Fruit fly (Drosophila melanogaster): Measurements from ENCODE around the gene CG13251.
A peak's percentile ranks its signal among the peaks of the same experiment; 100 is the strongest.

Gene CG13251

DNA sequence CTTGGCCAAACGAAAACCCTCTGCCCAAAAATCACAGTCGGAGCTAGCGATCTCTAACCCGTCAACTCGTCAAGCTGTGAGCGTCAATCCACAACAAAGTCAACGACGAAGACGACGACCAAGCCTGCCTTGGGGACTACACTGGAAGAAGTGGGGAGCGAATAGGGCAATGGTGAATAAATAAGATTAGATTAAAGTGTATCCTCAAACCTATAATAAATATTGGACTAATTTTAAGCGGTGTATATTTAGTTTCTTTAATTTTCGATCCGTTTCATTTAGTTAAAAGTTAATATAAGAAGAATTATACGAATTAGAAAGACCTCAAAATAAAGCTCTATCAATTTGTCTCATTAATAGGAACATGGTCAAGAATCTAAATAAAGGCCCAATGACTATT, 41.2 kb upstream of the CG13251 start:
- TF ChIP-seq stc (GFP tag; IDR thresholded peaks at IDR 0.05) (no peak), salm (tag; optimal IDR thresholded peaks at IDR 0.05) (no peak), CG15073 (GFP tag; optimal IDR thresholded peaks at IDR 0.05) (no peak), hth (optimal IDR thresholded peaks at IDR 0.05) (no peak), kay (GFP tag; optimal IDR thresholded peaks at IDR 0.05) (no peak), Ada2b (GFP tag; IDR thresholded peaks at IDR 0.05) (no peak), luna (GFP tag; optimal IDR thresholded peaks at IDR 0.05) (no peak), ewg (GFP tag; optimal IDR thresholded peaks at IDR 0.05) (no peak), CG14965 (GFP tag; optimal IDR thresholded peaks at IDR 0.05; ENCODE audit: borderline replicate concordance) (no peak), CG14860 (GFP tag; IDR thresholded peaks at IDR 0.05; ENCODE audit: partially characterized antibody) (no peak), CG33557 (GFP tag; optimal IDR thresholded peaks at IDR 0.05) (no peak), ssp (GFP tag; IDR thresholded peaks at IDR 0.05) (no peak), Lim3 (GFP tag; IDR thresholded peaks at IDR 0.05) (no peak), sug (tag; optimal IDR thresholded peaks at IDR 0.05) (no peak), dmrt99B (tag; optimal IDR thresholded peaks at IDR 0.05) (peak; percentile 3), Ravus (GFP tag; IDR thresholded peaks at IDR 0.05) (no peak), otp (GFP tag; IDR thresholded peaks at IDR 0.05) (no peak), lola (GFP tag; optimal IDR thresholded peaks at IDR 0.05) (peak in 1 of 3 experiments; percentile 1), Oli (tag; optimal IDR thresholded peaks at IDR 0.05) (peak; percentile 26), Tbp (GFP tag; optimal IDR thresholded peaks at IDR 0.05) (no peak), Dip2 (GFP tag; IDR thresholded peaks at IDR 0.05) (no peak), Bdp1 (GFP tag; optimal IDR thresholded peaks at IDR 0.05) (no peak), CG4730 (GFP tag; IDR thresholded peaks at IDR 0.05) (0 out of 2 replicates have a peak, but pooled peaks have one; percentile 11), CG6254 (GFP tag; optimal IDR thresholded peaks at IDR 0.05) (no peak), CG4854 (GFP tag; optimal IDR thresholded peaks at IDR 0.05) (no peak), tll (GFP tag; optimal IDR thresholded peaks at IDR 0.05) (no peak), row (GFP tag; IDR thresholded peaks at IDR 0.05) (0 out of 3 replicates have a peak, but pooled peaks have one; percentile 19), CG8281 (tag; optimal IDR thresholded peaks at IDR 0.05) (no peak), CG17912 (GFP tag; optimal IDR thresholded peaks at IDR 0.05) (no peak), Awh (GFP tag; IDR thresholded peaks at IDR 0.05) (no peak), Sox102F (GFP tag; optimal IDR thresholded peaks at IDR 0.05) (no peak), onecut (GFP tag; IDR thresholded peaks at IDR 0.05) (no peak), Hey (tag; optimal IDR thresholded peaks at IDR 0.05) (no peak), Doc3 (GFP tag; IDR thresholded peaks at IDR 0.05; ENCODE audit: partially characterized antibody) (no peak), CG3838 (GFP tag; optimal IDR thresholded peaks at IDR 0.05) (no peak), nom (GFP tag; optimal IDR thresholded peaks at IDR 0.05) (no peak), gem (tag; optimal IDR thresholded peaks at IDR 0.05) (peak; percentile 24), CG18599 (GFP tag; optimal IDR thresholded peaks at IDR 0.05) (no peak), CG2712 (tag; optimal IDR thresholded peaks at IDR 0.05) (peak; percentile 1), phol (tag; optimal IDR thresholded peaks at IDR 0.05) (peak; percentile 2), CG15479 (GFP tag; optimal IDR thresholded peaks at IDR 0.05) (no peak), CG18262 (tag; optimal IDR thresholded peaks at IDR 0.05) (peak; percentile 21), pb (GFP tag; optimal IDR thresholded peaks at IDR 0.05) (no peak), so (GFP tag; IDR thresholded peaks at IDR 0.05) (no peak), Med (GFP tag) (no peak), CG9609 (GFP tag; optimal IDR thresholded peaks at IDR 0.05) (no peak), CG32532 (GFP tag; IDR thresholded peaks at IDR 0.05) (no peak), CG2678 (tag; optimal IDR thresholded peaks at IDR 0.05) (peak; percentile 1), CG17361 (GFP tag; IDR thresholded peaks at IDR 0.05) (0 out of 3 replicates have a peak, but pooled peaks have one; percentile 29), Lpt (GFP tag; optimal IDR thresholded peaks at IDR 0.05) (no peak), CG11504 (tag; optimal IDR thresholded peaks at IDR 0.05) (peak; percentile 37)
